Worm (Caenorhabditis elegans) whole organism, L4 larva: ENCODE measurements around the gene M110.10.

ENCODE experiments used
- R02D3.7 ChIP-seq: fragments of 150-350 bp; sonication (generic microtip); optimal IDR thresholded peaks from 3 replicates; lab custom pipeline; 2014; ENCODE audit warnings: missing biosample characterization, missing genetic modification characterization
- ama-1 ChIP-seq: fragments of 150-350 bp; optimal IDR thresholded peaks from 2 replicates; lab custom pipeline; 2014; ENCODE audit warnings: inconsistent platforms, mixed read lengths
- dpl-1 ChIP-seq: fragments of 150-350 bp; optimal IDR thresholded peaks from 2 replicates; lab custom pipeline; 2014; ENCODE audit warnings: missing biosample characterization, missing genetic modification reagents, missing genetic modification characterization
- fos-1 ChIP-seq: fragments of 150-350 bp; optimal IDR thresholded peaks from 2 replicates; lab custom pipeline; 2014; ENCODE audit warnings: missing biosample characterization, missing genetic modification characterization
- lin-13 ChIP-seq: fragments of 150-350 bp; optimal IDR thresholded peaks from 2 replicates; lab custom pipeline; 2014; ENCODE audit warnings: missing biosample characterization, missing genetic modification reagents, missing genetic modification characterization
- lir-3 ChIP-seq: sonication (generic microtip); optimal IDR thresholded peaks from 2 replicates; lab custom pipeline; 2016; ENCODE audit warnings: mild to moderate bottlenecking, missing genetic modification characterization, missing compliant biosample characterization
- madf-5 ChIP-seq, 2 experiments: fragments of 200-800 bp; sonication (Bioruptor generic); IDR thresholded peaks; 2 replicates each; pipeline ENCODE4 v1.3.6; 2022; ENCODE audit warnings: missing compliant biosample characterization in 2 of 2, missing genetic modification characterization in 2 of 2
- mep-1 ChIP-seq: fragments of 150-350 bp; sonication (generic microtip); optimal IDR thresholded peaks from 3 replicates; lab custom pipeline; 2014; ENCODE audit warnings: missing biosample characterization, missing genetic modification characterization
- nhr-11 ChIP-seq: fragments of 150-350 bp; optimal IDR thresholded peaks from 2 replicates; lab custom pipeline; 2014; ENCODE audit warnings: missing biosample characterization, missing genetic modification characterization
- pqm-1 ChIP-seq: sonication (generic microtip); optimal IDR thresholded peaks from 2 replicates; lab custom pipeline; 2017; ENCODE audit warnings: missing biosample characterization, missing genetic modification characterization
- snpc-1.2 ChIP-seq: fragments of 200-800 bp; sonication (Bioruptor generic); IDR thresholded peaks from 2 replicates; pipeline ENCODE4 v1.3.6; 2022; ENCODE audit warnings: missing genetic modification reagents, missing genetic modification characterization, missing compliant biosample characterization

DNA sequence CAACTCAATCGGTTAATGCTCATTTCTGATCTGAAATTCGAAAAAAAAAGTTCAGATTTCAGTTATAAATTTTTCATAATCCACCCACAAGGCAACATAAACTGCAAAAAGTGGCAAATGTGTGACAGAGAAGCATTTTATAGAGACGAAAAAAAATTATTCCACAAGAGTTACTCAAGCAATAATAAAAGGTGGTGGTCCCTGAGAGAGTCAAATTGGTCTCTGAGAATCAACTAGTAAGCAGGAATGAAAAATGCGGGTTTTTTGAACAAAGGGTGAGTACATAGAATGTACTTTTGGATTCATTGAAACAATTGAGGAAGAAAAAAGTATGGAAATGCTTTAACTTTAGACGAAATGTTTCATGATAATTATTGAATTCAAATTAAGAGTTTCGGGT is 43.9 kb downstream of the M110.10 start, which contains the start of gene T05C12.11:
- TF ChIP-seq R02D3.7 (tag; lab: Kevin White, UChicago), result no peak
- no peak for TF ChIP-seq mep-1 (tag; lab: Kevin White, UChicago)
- no peak for TF ChIP-seq ama-1 (lab: Kevin White, UChicago)
- TF ChIP-seq nhr-11 (tag; lab: Kevin White, UChicago), result no peak
- TF ChIP-seq snpc-1.2 (GFP tag; lab: Robert Waterston, UW), result no peak
- TF ChIP-seq lin-13, result no peak
- TF ChIP-seq dpl-1 (GFP tag; lab: Kevin White, UChicago), result no peak
- TF ChIP-seq pqm-1 (tag; lab: Kevin White, UChicago), result no peak
- no peak for TF ChIP-seq lir-3 (tag; lab: Kevin White, UChicago)
- TF ChIP-seq madf-5 (GFP tag; IDR thresholded peaks at IDR 0.05; lab: Robert Waterston, UW), result no peak
- TF ChIP-seq fos-1, result no peak
